Worm (Caenorhabditis elegans) whole organism, late embryonic: ENCODE data around the gene gpb-1.

ENCODE experiments used
- C08G9.2 ChIP-seq: sonication (generic microtip); optimal IDR thresholded peaks from 2 replicates; lab custom pipeline; 2016; ENCODE audit warnings: mild to moderate bottlenecking, missing genetic modification characterization, moderate library complexity, missing compliant biosample characterization
- F13H6.1 ChIP-seq: sonication (generic microtip); optimal IDR thresholded peaks from 2 replicates; lab custom pipeline; 2016; ENCODE audit warnings: missing genetic modification characterization, missing compliant biosample characterization
- K02D7.2 ChIP-seq: sonication (generic microtip); optimal IDR thresholded peaks from 2 replicates; lab custom pipeline; 2017; ENCODE audit warnings: mild to moderate bottlenecking, missing genetic modification characterization, missing compliant biosample characterization
- K09A11.1 ChIP-seq: sonication (generic microtip); optimal IDR thresholded peaks from 2 replicates; lab custom pipeline; 2017; ENCODE audit warnings: antibody characterized with exemption, mild to moderate bottlenecking, missing genetic modification characterization, missing compliant biosample characterization; ENCODE audit not compliant: insufficient read depth
- T23F11.4 ChIP-seq: fragments of 200-800 bp; sonication (Bioruptor generic); optimal IDR thresholded peaks from 2 replicates; lab custom pipeline; 2018; ENCODE audit warnings: mild to moderate bottlenecking, missing genetic modification characterization, missing compliant biosample characterization
- Y22D7AL.16 ChIP-seq: sonication (generic microtip); optimal IDR thresholded peaks from 2 replicates; lab custom pipeline; 2016; ENCODE audit warnings: missing genetic modification characterization, missing compliant biosample characterization
- ama-1 ChIP-seq: fragments of 150-350 bp; optimal IDR thresholded peaks from 2 replicates; lab custom pipeline; 2014
- ceh-18 ChIP-seq: sonication (generic microtip); optimal IDR thresholded peaks from 2 replicates; lab custom pipeline; 2016; ENCODE audit warnings: missing genetic modification characterization, missing compliant biosample characterization
- ceh-22 ChIP-seq: sonication (generic microtip); optimal IDR thresholded peaks from 2 replicates; lab custom pipeline; 2017; ENCODE audit warnings: missing biosample characterization, missing genetic modification characterization
- ceh-31 ChIP-seq: sonication (generic microtip); optimal IDR thresholded peaks from 2 replicates; lab custom pipeline; 2016; ENCODE audit warnings: missing genetic modification characterization, missing compliant biosample characterization
- ceh-34 ChIP-seq: sonication (generic microtip); optimal IDR thresholded peaks from 2 replicates; lab custom pipeline; 2016; ENCODE audit warnings: mild to moderate bottlenecking, missing genetic modification characterization, missing compliant biosample characterization
- ceh-48 ChIP-seq: sonication (generic microtip); optimal IDR thresholded peaks from 2 replicates; lab custom pipeline; 2016; ENCODE audit warnings: missing genetic modification characterization, inconsistent platforms, missing compliant biosample characterization
- ceh-6 ChIP-seq: fragments of 200-800 bp; sonication (Bioruptor generic); optimal IDR thresholded peaks from 2 replicates; lab custom pipeline; 2018; ENCODE audit warnings: mild to moderate bottlenecking, missing genetic modification characterization, missing compliant biosample characterization
- elt-2 ChIP-seq: sonication (generic microtip); optimal IDR thresholded peaks from 2 replicates; lab custom pipeline; 2016; ENCODE audit warnings: missing genetic modification reagents, missing genetic modification characterization, missing compliant biosample characterization
- eyg-1 ChIP-seq: sonication (generic microtip); optimal IDR thresholded peaks from 2 replicates; lab custom pipeline; 2016; ENCODE audit warnings: missing genotype, missing genetic modification characterization, missing compliant biosample characterization
- fax-1 ChIP-seq: sonication (generic microtip); optimal IDR thresholded peaks from 2 replicates; lab custom pipeline; 2016; ENCODE audit warnings: missing genotype, missing genetic modification characterization, missing compliant biosample characterization
- fkh-10 ChIP-seq: fragments of 150-350 bp; optimal IDR thresholded peaks from 2 replicates; lab custom pipeline; 2014; ENCODE audit warnings: missing biosample characterization, missing genetic modification reagents, missing genetic modification characterization
- hlh-13 ChIP-seq: fragments of 200-800 bp; sonication (Bioruptor generic); optimal IDR thresholded peaks from 2 replicates; lab custom pipeline; 2018; ENCODE audit warnings: mild to moderate bottlenecking, missing genetic modification characterization, missing compliant biosample characterization
- hlh-30 ChIP-seq: sonication (generic microtip); optimal IDR thresholded peaks from 2 replicates; lab custom pipeline; 2017; ENCODE audit warnings: antibody characterized with exemption, missing genetic modification characterization, missing compliant biosample characterization; ENCODE audit not compliant: insufficient read depth
- lim-6 ChIP-seq: sonication (generic microtip); optimal IDR thresholded peaks from 2 replicates; lab custom pipeline; 2016; ENCODE audit warnings: missing genetic modification characterization, missing compliant biosample characterization
- lin-11 ChIP-seq: fragments of 200-800 bp; sonication (Bioruptor generic); optimal IDR thresholded peaks from 2 replicates; lab custom pipeline; 2018; ENCODE audit warnings: mild to moderate bottlenecking, missing genetic modification characterization, missing compliant biosample characterization
- madf-2 ChIP-seq: sonication (generic microtip); optimal IDR thresholded peaks from 2 replicates; lab custom pipeline; 2017; ENCODE audit warnings: missing genetic modification characterization, missing compliant biosample characterization
- mec-3 ChIP-seq: sonication (generic microtip); optimal IDR thresholded peaks from 2 replicates; lab custom pipeline; 2016; ENCODE audit warnings: borderline replicate concordance, missing genetic modification characterization, missing compliant biosample characterization
- nfya-1 ChIP-seq: sonication (generic microtip); optimal IDR thresholded peaks from 2 replicates; lab custom pipeline; 2017; ENCODE audit warnings: missing genetic modification characterization, mild to moderate bottlenecking, missing compliant biosample characterization, antibody characterized with exemption, moderate library complexity
- nhr-11 ChIP-seq: fragments of 150-350 bp; optimal IDR thresholded peaks from 2 replicates; lab custom pipeline; 2014; ENCODE audit warnings: missing biosample characterization, missing genetic modification characterization
- nhr-232 ChIP-seq: sonication (generic microtip); optimal IDR thresholded peaks from 2 replicates; lab custom pipeline; 2016; ENCODE audit warnings: missing genetic modification characterization, missing compliant biosample characterization
- npax-4 ChIP-seq: sonication (generic microtip); optimal IDR thresholded peaks from 2 replicates; lab custom pipeline; 2016; ENCODE audit warnings: missing genetic modification characterization, missing compliant biosample characterization
- pag-3 ChIP-seq: sonication (generic microtip); optimal IDR thresholded peaks from 2 replicates; lab custom pipeline; 2016; ENCODE audit warnings: missing compliant biosample characterization, missing genetic modification characterization, borderline replicate concordance
- pat-9 ChIP-seq: fragments of 200-800 bp; sonication (Bioruptor generic); optimal IDR thresholded peaks from 2 replicates; lab custom pipeline; 2018; ENCODE audit warnings: mild to moderate bottlenecking, missing genetic modification characterization, moderate library complexity, missing compliant biosample characterization
- pax-1 ChIP-seq: fragments of 150-350 bp; optimal IDR thresholded peaks from 2 replicates; lab custom pipeline; 2014; ENCODE audit warnings: missing biosample characterization, missing genetic modification characterization
- pha-4 ChIP-seq: fragments of 150-350 bp; optimal IDR thresholded peaks from 2 replicates; lab custom pipeline; 2018; ENCODE audit warnings: missing biosample characterization, missing genetic modification reagents, missing genetic modification characterization
- pqm-1 ChIP-seq: sonication (generic microtip); optimal IDR thresholded peaks from 2 replicates; lab custom pipeline; 2016; ENCODE audit warnings: missing genetic modification characterization, missing compliant biosample characterization
- pros-1 ChIP-seq: fragments of 150-350 bp; optimal IDR thresholded peaks from 2 replicates; lab custom pipeline; 2014; ENCODE audit warnings: missing biosample characterization, missing genetic modification reagents, missing genetic modification characterization
- sdc-2 ChIP-seq: sonication (generic microtip); optimal IDR thresholded peaks from 2 replicates; lab custom pipeline; 2016; ENCODE audit warnings: missing genotype, missing genetic modification characterization, missing compliant biosample characterization
- sox-4 ChIP-seq: sonication (generic microtip); optimal IDR thresholded peaks from 2 replicates; lab custom pipeline; 2017; ENCODE audit warnings: mild to moderate bottlenecking, missing genetic modification characterization, inconsistent platforms, missing compliant biosample characterization
- syd-9 ChIP-seq: sonication (generic microtip); optimal IDR thresholded peaks from 2 replicates; lab custom pipeline; 2016; ENCODE audit warnings: mild to moderate bottlenecking, missing genetic modification characterization, moderate library complexity, missing compliant biosample characterization
- tbx-7 ChIP-seq: sonication (generic microtip); optimal IDR thresholded peaks from 2 replicates; lab custom pipeline; 2016; ENCODE audit warnings: missing genotype, missing genetic modification characterization, missing compliant biosample characterization
- ttx-3 ChIP-seq: sonication (generic microtip); optimal IDR thresholded peaks from 2 replicates; lab custom pipeline; 2016; ENCODE audit warnings: missing genetic modification reagents, missing genetic modification characterization, missing compliant biosample characterization
- unc-42 ChIP-seq: sonication (generic microtip); optimal IDR thresholded peaks from 2 replicates; lab custom pipeline; 2016; ENCODE audit warnings: missing genotype, missing genetic modification characterization, missing compliant biosample characterization
- unc-55 ChIP-seq: sonication (generic microtip); optimal IDR thresholded peaks from 2 replicates; lab custom pipeline; 2017; ENCODE audit warnings: missing biosample characterization, missing genetic modification reagents, missing genetic modification characterization
- zip-5 ChIP-seq: sonication (generic microtip); optimal IDR thresholded peaks from 2 replicates; lab custom pipeline; 2016; ENCODE audit warnings: missing genetic modification characterization, missing compliant biosample characterization

gpb-1 gene

ce11 chrII:11748494-11748893 is at the start of gene gpb-1, which contains the start of gene F44E5.17:
Gene gpb-1, minus strand, starts transcription at chrII:11748611.
Gene F44E5.17, minus strand, starts transcription at chrII:11748594.
- TF ChIP-seq T23F11.4, result no peak
- no peak for TF ChIP-seq nhr-11 (tag; lab: Kevin White, UChicago)
- no peak for TF ChIP-seq elt-2 (tag; lab: Kevin White, UChicago)
- no peak for TF ChIP-seq ceh-18
- TF ChIP-seq ceh-48 (tag; lab: Kevin White, UChicago), result no peak
- TF ChIP-seq pat-9 (tag; lab: Kevin White, UChicago), result no peak
- TF ChIP-seq Y22D7AL.16 (tag; lab: Kevin White, UChicago), result no peak
- TF ChIP-seq fax-1 (tag; lab: Kevin White, UChicago), result no peak
- TF ChIP-seq ceh-6 (GFP tag; lab: Kevin White, UChicago), result no peak
- no peak for TF ChIP-seq npax-4 (tag; lab: Kevin White, UChicago)

ce11 chrII:11797194-11797593 is 48.8 kb upstream of the gpb-1 start:
- no peak for TF ChIP-seq ttx-3
- TF ChIP-seq nhr-232, result no peak
- TF ChIP-seq ceh-22 (tag; lab: Kevin White, UChicago), result no peak
- peak; percentile 80 for TF ChIP-seq elt-2 (tag; lab: Kevin White, UChicago)
- TF ChIP-seq ceh-31 (tag; lab: Kevin White, UChicago), result no peak
- TF ChIP-seq eyg-1 (tag; lab: Kevin White, UChicago), result no peak

- TF ChIP-seq sdc-2 (no peak), tbx-7 (tag; lab: Kevin White, UChicago) (no peak), ceh-18 (no peak), pqm-1 (no peak), nhr-11 (tag; lab: Kevin White, UChicago) (no peak), pag-3 (no peak), hlh-30 (no peak), Y22D7AL.16 (tag; lab: Kevin White, UChicago) (no peak), madf-2 (tag; lab: Kevin White, UChicago) (no peak), ceh-22 (tag; lab: Kevin White, UChicago) (no peak), eyg-1 (tag; lab: Kevin White, UChicago) (no peak)
- TF ChIP-seq, all 69 proteins: peak for 0
Measured at ce11 chrII:11794392-11794791, 46.0 kb upstream of the gpb-1 start.

ce11 chrII:11790458-11790857 is 42.0 kb upstream of the gpb-1 start, which contains the start of gene F43G6.4:
Gene F43G6.4, plus strand, starts transcription at chrII:11790758.
- TF ChIP-seq ceh-48 (tag; lab: Kevin White, UChicago), result no peak
- TF ChIP-seq C08G9.2, result no peak
- no peak for TF ChIP-seq T23F11.4
- no peak for TF ChIP-seq K02D7.2 (tag; lab: Kevin White, UChicago)
- TF ChIP-seq ama-1 (lab: Kevin White, UChicago), result no peak
- TF ChIP-seq unc-55 (GFP tag; lab: Kevin White, UChicago), result no peak
- no peak for TF ChIP-seq ceh-34 (tag; lab: Kevin White, UChicago)
- no peak for TF ChIP-seq syd-9
- TF ChIP-seq tbx-7 (tag; lab: Kevin White, UChicago), result no peak
- no peak for TF ChIP-seq ceh-22 (tag; lab: Kevin White, UChicago)
- no peak for TF ChIP-seq K09A11.1 (tag; lab: Kevin White, UChicago)
- no peak for TF ChIP-seq pat-9 (tag; lab: Kevin White, UChicago)
- no peak for TF ChIP-seq mec-3 (tag; lab: Kevin White, UChicago)
- no peak for TF ChIP-seq hlh-13
- no peak for TF ChIP-seq pqm-1

- no peak for TF ChIP-seq F13H6.1 (tag; lab: Kevin White, UChicago)
- TF ChIP-seq fkh-10 (GFP tag; lab: Kevin White, UChicago), result no peak
- TF ChIP-seq lin-11 (tag; lab: Kevin White, UChicago), result no peak
- TF ChIP-seq sox-4, result no peak
- no peak for TF ChIP-seq Y22D7AL.16 (tag; lab: Kevin White, UChicago)
- TF ChIP-seq lim-6 (tag; lab: Kevin White, UChicago), result no peak
- TF ChIP-seq pros-1 (tag; lab: Kevin White, UChicago), result no peak
- no peak for TF ChIP-seq fax-1 (tag; lab: Kevin White, UChicago)
- no peak for TF ChIP-seq zip-5 (tag; lab: Kevin White, UChicago)
- TF ChIP-seq ceh-18, result no peak
- no peak for TF ChIP-seq ceh-6 (GFP tag; lab: Kevin White, UChicago)
- TF ChIP-seq unc-42 (tag; lab: Kevin White, UChicago), result no peak
- no peak for TF ChIP-seq nhr-232
- no peak for TF ChIP-seq pax-1
- TF ChIP-seq nfya-1 (tag; lab: Kevin White, UChicago), result no peak
- TF ChIP-seq pha-4 (tag; lab: Kevin White, UChicago), result no peak
Measured at ce11 chrII:11788025-11788424, 39.6 kb upstream of the gpb-1 start.
